Worm (Caenorhabditis elegans) whole organism, L2 larva: ENCODE results near the gene C14A6.6.
"Not testable (repeated sequence)": the region's sequence is repeated elsewhere in the genome, so short reads cannot be mapped to it uniquely, and the experiment has no call there.

ENCODE experiments used
- ZK546.5 ChIP-seq: sonication (generic microtip); optimal IDR thresholded peaks from 2 replicates; lab custom pipeline; 2017; ENCODE audit warnings: missing biosample characterization, missing genetic modification characterization
- ceh-16 ChIP-seq: fragments of 150-350 bp; optimal IDR thresholded peaks from 2 replicates; lab custom pipeline; 2014; ENCODE audit warnings: missing biosample characterization, missing genetic modification characterization
- ceh-82 ChIP-seq: fragments of 150-350 bp; optimal IDR thresholded peaks from 2 replicates; lab custom pipeline; 2014; ENCODE audit warnings: missing biosample characterization, missing genetic modification characterization
- nhr-11 ChIP-seq: fragments of 150-350 bp; optimal IDR thresholded peaks from 2 replicates; lab custom pipeline; 2014; ENCODE audit warnings: missing biosample characterization, missing genetic modification characterization
- nhr-237 ChIP-seq: fragments of 150-350 bp; optimal IDR thresholded peaks from 2 replicates; lab custom pipeline; 2014; ENCODE audit warnings: missing biosample characterization, missing genetic modification characterization
- nhr-25 ChIP-seq: fragments of 150-350 bp; sonication (generic microtip); optimal IDR thresholded peaks from 3 replicates; lab custom pipeline; 2014; ENCODE audit warnings: missing biosample characterization, missing genetic modification characterization
- nhr-6 ChIP-seq: fragments of 150-350 bp; optimal IDR thresholded peaks from 2 replicates; lab custom pipeline; 2014; ENCODE audit warnings: missing biosample characterization, missing genetic modification characterization
- snpc-4 ChIP-seq: fragments of 150-350 bp; optimal IDR thresholded peaks from 2 replicates; lab custom pipeline; 2014; ENCODE audit warnings: missing biosample characterization, missing genetic modification characterization
- unc-39 ChIP-seq: fragments of 150-350 bp; optimal IDR thresholded peaks from 2 replicates; lab custom pipeline; 2014; ENCODE audit warnings: missing biosample characterization, missing genetic modification characterization
- unc-62 ChIP-seq: fragments of 150-350 bp; optimal IDR thresholded peaks from 2 replicates; lab custom pipeline; 2014; ENCODE audit warnings: missing biosample characterization, missing genetic modification reagents, missing genetic modification characterization
- ztf-11 ChIP-seq: sonication (generic microtip); optimal IDR thresholded peaks from 2 replicates; lab custom pipeline; 2017; ENCODE audit warnings: missing biosample characterization, missing genetic modification characterization
- ztf-4 ChIP-seq: fragments of 150-350 bp; optimal IDR thresholded peaks from 2 replicates; lab custom pipeline; 2014; ENCODE audit warnings: missing biosample characterization, missing genetic modification characterization

ce11 chrV:18216784-18217183 lies 49.7 kb upstream of the C14A6.6 start, which contains the start of gene F16H6.9:
- not testable (repeated sequence) for TF ChIP-seq ceh-16 (tag; lab: Kevin White, UChicago); nhr-11 (tag; lab: Kevin White, UChicago); ztf-4 (tag; lab: Kevin White, UChicago); unc-39 (tag; lab: Kevin White, UChicago); ceh-82 (tag; lab: Kevin White, UChicago); ZK546.5 (tag; lab: Kevin White, UChicago); unc-62 (GFP tag; lab: Kevin White, UChicago); nhr-25 (tag; lab: Kevin White, UChicago); snpc-4 (tag; lab: Kevin White, UChicago); ztf-11; nhr-6 (tag; lab: Kevin White, UChicago); nhr-237 (tag; lab: Kevin White, UChicago)
